Worm (Caenorhabditis elegans): ENCODE measurements around the gene K01B6.4.

ce11 chrIII:9315180-9315579, 17.9 kb upstream of the K01B6.4 start:
- no peak for TF ChIP-seq unc-62 (GFP tag; optimal IDR thresholded peaks at IDR 0.05)
- TF ChIP-seq Y79H2A.3 (GFP tag; conservative IDR thresholded peaks at IDR 0.05) = no peak
- no peak for TF ChIP-seq Y56A3A.18 (GFP tag; IDR thresholded peaks at IDR 0.05)
- no peak for TF ChIP-seq hmg-20 (GFP tag; IDR thresholded peaks at IDR 0.05)
- TF ChIP-seq athp-1 (tag; optimal IDR thresholded peaks at IDR 0.05) = no peak
